Worm (Caenorhabditis elegans): Measurements from ENCODE around the gene cpt-6.

Gene cpt-6

ce11 chrV:6488849-6489248 lies 4.9 kb downstream of the cpt-6 start, which contains the start of gene lec-10:
TSS of gene lec-10 (minus strand) at chrV:6489120.
- TF ChIP-seq dao-5 (tag; optimal IDR thresholded peaks at IDR 0.05) (no peak), him-1 (tag; optimal IDR thresholded peaks at IDR 0.05) (no peak), W03F9.2 (tag; optimal IDR thresholded peaks at IDR 0.05) (no peak)

ce11 chrV:6487878-6488277 lies 5.8 kb downstream of the cpt-6 start:
- TF ChIP-seq him-1 (tag; optimal IDR thresholded peaks at IDR 0.05): no peak
- TF ChIP-seq W03F9.2 (tag; optimal IDR thresholded peaks at IDR 0.05): no peak
- no peak for TF ChIP-seq dao-5 (tag; optimal IDR thresholded peaks at IDR 0.05)

- TF ChIP-seq W03F9.2 (tag; optimal IDR thresholded peaks at IDR 0.05) (no peak), dao-5 (tag; optimal IDR thresholded peaks at IDR 0.05) (no peak), him-1 (tag; optimal IDR thresholded peaks at IDR 0.05) (no peak)
Observed at ce11 chrV:6485109-6485508, 8.6 kb downstream of the cpt-6 start.

ce11 chrV:6476026-6476425 lies 17.7 kb downstream of the cpt-6 start:
- TF ChIP-seq W03F9.2 (tag; optimal IDR thresholded peaks at IDR 0.05) (no peak), him-1 (tag; optimal IDR thresholded peaks at IDR 0.05) (no peak), dao-5 (tag; optimal IDR thresholded peaks at IDR 0.05) (no peak)

ce11 chrV:6471208-6471607 lies 22.5 kb downstream of the cpt-6 start:
- TF ChIP-seq dao-5 (tag; optimal IDR thresholded peaks at IDR 0.05) (no peak), W03F9.2 (tag; optimal IDR thresholded peaks at IDR 0.05) (no peak)

ce11 chrV:6467676-6468075 lies 26.0 kb downstream of the cpt-6 start:
- TF ChIP-seq him-1 (tag; optimal IDR thresholded peaks at IDR 0.05) (no peak), dao-5 (tag; optimal IDR thresholded peaks at IDR 0.05) (no peak), W03F9.2 (tag; optimal IDR thresholded peaks at IDR 0.05) (no peak)

- TF ChIP-seq him-1 (tag; optimal IDR thresholded peaks at IDR 0.05) (no peak), dao-5 (tag; optimal IDR thresholded peaks at IDR 0.05) (no peak), W03F9.2 (tag; optimal IDR thresholded peaks at IDR 0.05) (no peak)
Observed at ce11 chrV:6464765-6465164, 29.0 kb downstream of the cpt-6 start, which contains the start of gene unc-83. TSS of gene unc-83 (plus strand) at chrV:6465065.

- TF ChIP-seq dao-5 (tag; optimal IDR thresholded peaks at IDR 0.05) (no peak), him-1 (tag; optimal IDR thresholded peaks at IDR 0.05) (no peak), W03F9.2 (tag; optimal IDR thresholded peaks at IDR 0.05) (no peak)
Observed at ce11 chrV:6464238-6464637, 29.5 kb downstream of the cpt-6 start.

- TF ChIP-seq dao-5 (tag; optimal IDR thresholded peaks at IDR 0.05) (no peak), W03F9.2 (tag; optimal IDR thresholded peaks at IDR 0.05) (no peak), him-1 (tag; optimal IDR thresholded peaks at IDR 0.05) (no peak)
Observed at ce11 chrV:6462606-6463005, 31.1 kb downstream of the cpt-6 start.

- no peak for TF ChIP-seq dao-5 (tag; optimal IDR thresholded peaks at IDR 0.05)
- no peak for TF ChIP-seq him-1 (tag; optimal IDR thresholded peaks at IDR 0.05)
- no peak for TF ChIP-seq W03F9.2 (tag; optimal IDR thresholded peaks at IDR 0.05)
Observed at ce11 chrV:6461250-6461649, 32.5 kb downstream of the cpt-6 start.

- TF ChIP-seq W03F9.2 (tag; optimal IDR thresholded peaks at IDR 0.05) (no peak), him-1 (tag; optimal IDR thresholded peaks at IDR 0.05) (no peak), dao-5 (tag; optimal IDR thresholded peaks at IDR 0.05) (no peak)
Observed at ce11 chrV:6458302-6458998, 35.3 kb downstream of the cpt-6 start.

ce11 chrV:6456903-6457302 lies 36.8 kb downstream of the cpt-6 start:
- TF ChIP-seq dao-5 (tag; optimal IDR thresholded peaks at IDR 0.05) (no peak), W03F9.2 (tag; optimal IDR thresholded peaks at IDR 0.05) (no peak)

ce11 chrV:6453122-6453521 lies 40.6 kb downstream of the cpt-6 start, which contains the start of gene acl-9:
TSS of gene acl-9 (plus strand) at chrV:6453226.
- TF ChIP-seq W03F9.2 (tag; optimal IDR thresholded peaks at IDR 0.05): no peak
- TF ChIP-seq him-1 (tag; optimal IDR thresholded peaks at IDR 0.05): no peak
- no peak for TF ChIP-seq dao-5 (tag; optimal IDR thresholded peaks at IDR 0.05)

- TF ChIP-seq him-1 (tag; optimal IDR thresholded peaks at IDR 0.05) (no peak), dao-5 (tag; optimal IDR thresholded peaks at IDR 0.05) (no peak), W03F9.2 (tag; optimal IDR thresholded peaks at IDR 0.05) (no peak)
Observed at ce11 chrV:6450129-6451011, 43.4 kb downstream of the cpt-6 start, which contains the start of gene acl-8. TSS of gene acl-8 (plus strand) at chrV:6450870.

Measured in whole organism, L4/young adult.